Fruit fly (Drosophila melanogaster) whole organism, wandering third instar larva: ENCODE results near the gene CG11771.

ENCODE experiments used
- Abd-B ChIP-seq: fragments of >200 bp; optimal IDR thresholded peaks from 2 replicates; lab custom pipeline; 2017; ENCODE audit warnings: missing biosample characterization, missing genetic modification characterization
- CG32264 ChIP-seq: fragments of 200-800 bp; sonication (Bioruptor generic); optimal IDR thresholded peaks from 2 replicates; lab custom pipeline; 2016; ENCODE audit warnings: missing biosample characterization, missing genetic modification characterization
- CG9705 ChIP-seq: fragments of 200-800 bp; sonication (Bioruptor generic); optimal IDR thresholded peaks from 2 replicates; lab custom pipeline; 2018; ENCODE audit warnings: missing biosample characterization, mild to moderate bottlenecking, missing genetic modification characterization
- Dfd ChIP-seq: fragments of >200 bp; optimal IDR thresholded peaks from 2 replicates; lab custom pipeline; 2017; ENCODE audit warnings: missing biosample characterization, missing genetic modification characterization
- Dif ChIP-seq: fragments of 200-275, 200-300 bp; sonication (Bioruptor generic); optimal IDR thresholded peaks from 2 replicates; lab custom pipeline; 2018; ENCODE audit warnings: missing biosample characterization, missing genetic modification characterization; ENCODE audit not compliant: partially characterized antibody
- GATAd ChIP-seq: sonication (Bioruptor generic); optimal IDR thresholded peaks from 2 replicates; lab custom pipeline; 2016; ENCODE audit warnings: missing biosample characterization, missing genetic modification characterization
- HLH106 ChIP-seq: fragments of 200-800 bp; optimal IDR thresholded peaks from 3 replicates; lab custom pipeline; 2019; ENCODE audit warnings: missing biosample characterization, mild to moderate bottlenecking, missing genetic modification characterization, moderate library complexity
- Hnf4 ChIP-seq: fragments of 200-800 bp; sonication (Bioruptor generic); optimal IDR thresholded peaks from 2 replicates; lab custom pipeline; 2016; ENCODE audit warnings: missing biosample characterization, mild to moderate bottlenecking, missing genetic modification characterization
- Hr78 ChIP-seq: fragments of >200 bp; optimal IDR thresholded peaks from 2 replicates; lab custom pipeline; 2017; ENCODE audit warnings: missing biosample characterization, missing genetic modification characterization
- Hr83 ChIP-seq: fragments of 200-300 bp; sonication (Bioruptor generic); optimal IDR thresholded peaks from 2 replicates; lab custom pipeline; 2016; ENCODE audit warnings: missing biosample characterization, mild to moderate bottlenecking, missing genetic modification characterization, moderate library complexity; ENCODE audit not compliant: poor library complexity, severe bottlenecking
- Jra ChIP-seq: sonication (Bioruptor generic); optimal IDR thresholded peaks from 2 replicates; lab custom pipeline; 2016; ENCODE audit warnings: missing biosample characterization, missing genetic modification characterization
- Myc ChIP-seq: fragments of >200 bp; optimal IDR thresholded peaks from 2 replicates; lab custom pipeline; 2017
- N ChIP-seq: fragments of >200 bp; optimal IDR thresholded peaks from 2 replicates; lab custom pipeline; 2018; ENCODE audit warnings: missing biosample characterization, missing external identifiers, missing genetic modification characterization
- OdsH ChIP-seq: fragments of 200-800 bp; sonication (Bioruptor generic); optimal IDR thresholded peaks from 2 replicates; lab custom pipeline; 2016; ENCODE audit warnings: missing biosample characterization, mild to moderate bottlenecking, missing genetic modification characterization
- Rel ChIP-seq, 2 experiments: fragments of 200-800 bp; sonication (Bioruptor generic) in 1 of 2; optimal IDR thresholded peaks; 2 replicates in 1 of 2; 3 replicates in 1 of 2; lab custom pipeline; 2016 to 2019; ENCODE audit warnings: mild to moderate bottlenecking in 2 of 2, missing biosample characterization in 2 of 2, missing genetic modification characterization in 2 of 2, moderate library complexity in 1 of 2
- Sp1 ChIP-seq: fragments of 200-800 bp; sonication (Bioruptor generic); optimal IDR thresholded peaks from 3 replicates; lab custom pipeline; 2019; ENCODE audit warnings: missing biosample characterization, mild to moderate bottlenecking, missing genetic modification characterization, moderate library complexity
- Vsx2 ChIP-seq: fragments of 200-300, 225-300 bp; sonication (Bioruptor generic); optimal IDR thresholded peaks from 2 replicates; lab custom pipeline; 2018; ENCODE audit warnings: missing biosample characterization, missing genetic modification characterization; ENCODE audit not compliant: partially characterized antibody
- br ChIP-seq: fragments of 200-800 bp; sonication (Bioruptor generic); optimal IDR thresholded peaks from 2 replicates; lab custom pipeline; 2016; ENCODE audit warnings: missing biosample characterization, missing genetic modification characterization
- brk ChIP-seq: fragments of 200-800 bp; sonication (Bioruptor generic); optimal IDR thresholded peaks from 2 replicates; lab custom pipeline; 2016; ENCODE audit warnings: missing biosample characterization, mild to moderate bottlenecking, missing genetic modification characterization
- dl ChIP-seq, 2 experiments: fragments of 175-275, 200-275 bp in 1 of 2; fragments of 200-275 bp in 1 of 2; sonication (Bioruptor generic); optimal IDR thresholded peaks; lab custom pipeline; 2018; ENCODE audit warnings: mild to moderate bottlenecking in 2 of 2, missing biosample characterization in 2 of 2, missing genetic modification characterization in 2 of 2, moderate library complexity in 2 of 2; ENCODE audit not compliant: partially characterized antibody in 2 of 2, insufficient read depth in 1 of 2
- dmrt93B ChIP-seq: fragments of 200-800 bp; sonication (Bioruptor generic); optimal IDR thresholded peaks from 2 replicates; lab custom pipeline; 2018; ENCODE audit warnings: missing biosample characterization, mild to moderate bottlenecking, missing genetic modification characterization
- ey ChIP-seq: fragments of 200-800 bp; sonication (Bioruptor generic); optimal IDR thresholded peaks from 2 replicates; lab custom pipeline; 2016; ENCODE audit warnings: missing biosample characterization, missing genetic modification characterization
- foxo ChIP-seq, 2 experiments: fragments of 200-800 bp; sonication (Bioruptor generic); optimal IDR thresholded peaks; 2 replicates in 1 of 2; 3 replicates in 1 of 2; lab custom pipeline; 2016 to 2017; ENCODE audit warnings: missing biosample characterization in 2 of 2, missing genetic modification characterization in 2 of 2
- fru ChIP-seq: fragments of 200-800 bp; sonication (Bioruptor generic); optimal IDR thresholded peaks from 3 replicates; lab custom pipeline; 2016; ENCODE audit warnings: missing biosample characterization, mild to moderate bottlenecking, missing genetic modification characterization
- h ChIP-seq: fragments of 200-800 bp; sonication (Bioruptor generic); optimal IDR thresholded peaks from 3 replicates; lab custom pipeline; 2016; ENCODE audit warnings: missing biosample characterization, mild to moderate bottlenecking, missing genetic modification characterization
- jim ChIP-seq: fragments of 175-275, 200-325 bp; sonication (Bioruptor generic); optimal IDR thresholded peaks from 2 replicates; lab custom pipeline; 2016; ENCODE audit warnings: missing biosample characterization, mild to moderate bottlenecking, missing genetic modification characterization
- lola ChIP-seq: fragments of >200 bp; optimal IDR thresholded peaks from 2 replicates; lab custom pipeline; 2017; ENCODE audit warnings: missing biosample characterization, missing genetic modification characterization
- pan ChIP-seq: fragments of >200 bp; optimal IDR thresholded peaks from 2 replicates; lab custom pipeline; 2017
- psq ChIP-seq: fragments of 200-800 bp; sonication (Bioruptor generic); optimal IDR thresholded peaks from 3 replicates; lab custom pipeline; 2017; ENCODE audit warnings: missing biosample characterization, mild to moderate bottlenecking, missing genetic modification characterization, moderate library complexity
- rgr ChIP-seq: fragments of 200-800 bp; sonication (Bioruptor generic); optimal IDR thresholded peaks from 3 replicates; lab custom pipeline; 2016; ENCODE audit warnings: missing biosample characterization, mild to moderate bottlenecking, missing genetic modification characterization
- sage ChIP-seq: fragments of 200-800 bp; sonication (Bioruptor generic); optimal IDR thresholded peaks from 2 replicates; lab custom pipeline; 2016; ENCODE audit warnings: missing biosample characterization, mild to moderate bottlenecking, missing genetic modification characterization
- sv ChIP-seq: fragments of 200-800 bp; sonication (Bioruptor generic); optimal IDR thresholded peaks from 3 replicates; lab custom pipeline; 2016; ENCODE audit warnings: missing biosample characterization, missing genetic modification characterization
- tai ChIP-seq: sonication (Bioruptor generic); optimal IDR thresholded peaks from 2 replicates; lab custom pipeline; 2016; ENCODE audit warnings: missing biosample characterization, missing genetic modification characterization
- usp ChIP-seq: fragments of >200 bp; optimal IDR thresholded peaks from 2 replicates; lab custom pipeline; 2017; ENCODE audit warnings: missing biosample characterization, missing genetic modification characterization
- woc ChIP-seq: sonication (Bioruptor generic); optimal IDR thresholded peaks from 2 replicates; lab custom pipeline; 2016; ENCODE audit warnings: missing biosample characterization, mild to moderate bottlenecking, missing genetic modification characterization

CG11771 gene

dm6 chr3R:24962470-24962869 lies 30.7 kb downstream of the CG11771 start:
- TF ChIP-seq Hnf4 (GFP tag; lab: Kevin White, UChicago) (peak; percentile 74), N (no peak), sage (peak; percentile 9), CG32264 (peak; percentile 59), Rel (GFP tag; optimal IDR thresholded peaks at IDR 0.05; lab: Kevin White, UChicago) (no peak), Rel (tag; optimal IDR thresholded peaks at IDR 0.05; lab: Kevin White, UChicago) (peak; percentile 91), Abd-B (GFP tag; lab: Kevin White, UChicago) (no peak), Dfd (GFP tag; lab: Kevin White, UChicago) (no peak), sv (GFP tag; lab: Kevin White, UChicago) (peak; percentile 44), GATAd (GFP tag; lab: Kevin White, UChicago) (no peak), OdsH (GFP tag; lab: Kevin White, UChicago) (peak; percentile 67), Sp1 (GFP tag; lab: Kevin White, UChicago) (peak; percentile 58), Vsx2 (GFP tag; lab: Kevin White, UChicago) (no peak), h (GFP tag; lab: Kevin White, UChicago) (peak; percentile 80), Hr78 (GFP tag; lab: Kevin White, UChicago) (no peak), HLH106 (peak; percentile 74), tai (GFP tag; lab: Kevin White, UChicago) (peak; percentile 70), fru (GFP tag; lab: Kevin White, UChicago) (peak; percentile 70), lola (GFP tag; lab: Kevin White, UChicago) (no peak), CG9705 (GFP tag; lab: Kevin White, UChicago) (peak; percentile 2), woc (peak; percentile 47), foxo (GFP tag; optimal IDR thresholded peaks at IDR 0.05; lab: Kevin White, UChicago) (peak in 1 of 2 experiments; percentile 75), Hr83 (GFP tag; lab: Kevin White, UChicago) (no peak), usp (GFP tag; lab: Kevin White, UChicago) (no peak), br (GFP tag; lab: Kevin White, UChicago) (peak; percentile 67), ey (peak; percentile 72), Dif (GFP tag; lab: Kevin White, UChicago) (no peak), rgr (GFP tag; lab: Kevin White, UChicago) (peak; percentile 74), dmrt93B (peak; percentile 43), psq (GFP tag; lab: Kevin White, UChicago) (peak; percentile 46), brk (GFP tag; lab: Kevin White, UChicago) (peak; percentile 16)

dm6 chr3R:24965403-24965802 lies 33.6 kb downstream of the CG11771 start:
- TF ChIP-seq Hnf4 (GFP tag; lab: Kevin White, UChicago) = no peak
- TF ChIP-seq CG9705 (GFP tag; lab: Kevin White, UChicago) = no peak
- no peak for TF ChIP-seq fru (GFP tag; lab: Kevin White, UChicago)
- no peak for TF ChIP-seq psq (GFP tag; lab: Kevin White, UChicago)
- no peak for TF ChIP-seq lola (GFP tag; lab: Kevin White, UChicago)
- TF ChIP-seq Dfd (GFP tag; lab: Kevin White, UChicago) = no peak
- TF ChIP-seq Abd-B (GFP tag; lab: Kevin White, UChicago) = no peak
- TF ChIP-seq pan (lab: Kevin White, UChicago) = no peak
- no peak for TF ChIP-seq ey
- TF ChIP-seq usp (GFP tag; lab: Kevin White, UChicago) = no peak
- no peak for TF ChIP-seq sage
- no peak for TF ChIP-seq br (GFP tag; lab: Kevin White, UChicago)
- no peak for TF ChIP-seq dl (GFP tag; optimal IDR thresholded peaks at IDR 0.05; lab: Kevin White, UChicago; ENCODE audit: insufficient read depth in 1 of 2, partially characterized antibody in 2 of 2)
- TF ChIP-seq jim (GFP tag; lab: Kevin White, UChicago) = no peak
- TF ChIP-seq foxo (GFP tag; optimal IDR thresholded peaks at IDR 0.05; lab: Kevin White, UChicago) = no peak
- TF ChIP-seq HLH106 = no peak
- no peak for TF ChIP-seq Myc (lab: Kevin White, UChicago)
- no peak for TF ChIP-seq Jra (GFP tag; lab: Kevin White, UChicago)
- no peak for TF ChIP-seq Dif (GFP tag; lab: Kevin White, UChicago)

dm6 chr3R:24966578-24966977 lies 34.8 kb downstream of the CG11771 start:
- TF ChIP-seq usp (GFP tag; lab: Kevin White, UChicago) (no peak), woc (peak; percentile 9), dl (GFP tag; optimal IDR thresholded peaks at IDR 0.05; lab: Kevin White, UChicago; ENCODE audit: insufficient read depth in 1 of 2, partially characterized antibody in 2 of 2) (no peak), Vsx2 (GFP tag; lab: Kevin White, UChicago) (no peak), OdsH (GFP tag; lab: Kevin White, UChicago) (no peak)
